Fruit fly (Drosophila melanogaster) Kc167 (cell line): ENCODE results near the gene Ppm1.

Experiments
- Myc ChIP-seq: fragments of >200 bp; optimal IDR thresholded peaks from 2 replicates; lab custom pipeline; 2017; ENCODE audit warnings: missing external identifiers
- Sin3A ChIP-seq: fragments of >200 bp; optimal IDR thresholded peaks from 2 replicates; lab custom pipeline; 2018; ENCODE audit warnings: missing external identifiers
- h ChIP-seq: fragments of >200 bp; optimal IDR thresholded peaks from 3 replicates; lab custom pipeline; 2018; ENCODE audit warnings: missing external identifiers
- insv ChIP-seq: fragments of >200 bp; optimal IDR thresholded peaks from 3 replicates; lab custom pipeline; 2018; ENCODE audit warnings: missing external identifiers

dm6 chr3L:611639-612611 is 30.8 kb downstream of the Ppm1 start:
- TF ChIP-seq Myc (lab: Kevin White, UChicago) (no peak), insv (no peak), Sin3A (no peak), h (lab: Kevin White, UChicago) (no peak)
